Worm (Caenorhabditis elegans): ENCODE data around the gene gst-4.

The gst-4 gene

DNA sequence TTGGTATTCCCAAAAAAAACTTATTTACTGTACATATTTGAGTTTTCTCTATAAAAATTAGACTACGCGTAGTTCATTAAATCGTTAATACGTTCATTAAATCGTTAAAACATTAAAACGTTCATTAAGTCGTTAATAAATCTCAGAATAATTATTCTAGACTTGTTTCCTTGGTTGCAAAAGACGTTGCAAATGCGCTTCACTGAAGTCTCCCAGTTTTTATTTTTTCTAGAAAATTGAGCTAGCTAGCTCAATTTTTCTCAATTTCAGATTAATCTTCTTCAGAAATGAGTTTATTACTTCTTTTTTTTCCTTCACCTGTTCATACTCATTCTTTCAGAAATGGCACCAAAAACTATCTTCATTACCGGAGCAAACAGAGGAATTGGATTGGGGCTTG, 2.9 kb downstream of the gst-4 start:
- TF ChIP-seq elt-1 (tag; optimal IDR thresholded peaks at IDR 0.05), result no peak
- TF ChIP-seq ztf-11 (tag; optimal IDR thresholded peaks at IDR 0.05), result no peak
- no peak for TF ChIP-seq sea-2 (GFP tag; optimal IDR thresholded peaks at IDR 0.05)
- no peak for TF ChIP-seq ztf-4 (tag; optimal IDR thresholded peaks at IDR 0.05)
- no peak for TF ChIP-seq nhr-12 (tag; optimal IDR thresholded peaks at IDR 0.05)
- TF ChIP-seq snpc-4 (tag; optimal IDR thresholded peaks at IDR 0.05), result no peak
- TF ChIP-seq pha-4 (tag; optimal IDR thresholded peaks at IDR 0.05), result no peak
- TF ChIP-seq tbx-2 (tag; optimal IDR thresholded peaks at IDR 0.05), result no peak
- TF ChIP-seq ceh-16 (tag; optimal IDR thresholded peaks at IDR 0.05), result no peak
- no peak for TF ChIP-seq ceh-9 (tag; optimal IDR thresholded peaks at IDR 0.05)
- TF ChIP-seq ceh-82 (tag; optimal IDR thresholded peaks at IDR 0.05), result no peak
- TF ChIP-seq ZK546.5 (tag; optimal IDR thresholded peaks at IDR 0.05), result no peak
- TF ChIP-seq skn-1 (tag; optimal IDR thresholded peaks at IDR 0.05), result no peak
- no peak for TF ChIP-seq lin-15B (tag; optimal IDR thresholded peaks at IDR 0.05)
- no peak for TF ChIP-seq nhr-43 (tag; optimal IDR thresholded peaks at IDR 0.05; ENCODE audit: poor library complexity, severe bottlenecking)
- TF ChIP-seq unc-39 (tag; optimal IDR thresholded peaks at IDR 0.05), result no peak
- TF ChIP-seq pqm-1 (tag; optimal IDR thresholded peaks at IDR 0.05), result no peak
- no peak for TF ChIP-seq nhr-237 (tag; optimal IDR thresholded peaks at IDR 0.05)
- TF ChIP-seq mdl-1 (tag; optimal IDR thresholded peaks at IDR 0.05), result no peak

DNA sequence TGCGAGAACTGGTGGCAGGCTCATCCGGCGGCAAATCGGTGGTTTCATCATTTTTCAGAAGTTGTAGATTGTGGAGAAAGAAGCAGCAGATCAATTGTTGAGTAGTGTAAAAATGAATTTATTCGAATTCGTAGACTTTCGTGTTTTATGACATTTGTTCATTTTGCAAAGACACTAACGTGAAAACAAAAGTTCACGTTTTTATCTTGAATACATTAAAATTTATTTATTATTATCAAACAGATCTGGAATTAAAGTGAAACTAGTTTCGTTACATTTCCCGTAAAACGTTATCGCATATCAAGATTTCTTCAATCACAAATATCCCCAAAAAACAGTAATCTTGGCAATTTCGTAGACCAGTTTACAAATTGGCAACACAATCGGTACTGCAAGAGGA, 4.9 kb downstream of the gst-4 start, which contains the start of gene T14G10.8:
Gene T14G10.8, minus strand, starts transcription at position 101 of the 400 bp plus-strand sequence.
- no peak for TF ChIP-seq mml-1 (tag; optimal IDR thresholded peaks at IDR 0.05)
- TF ChIP-seq sea-2 (GFP tag; optimal IDR thresholded peaks at IDR 0.05), result no peak
- no peak for TF ChIP-seq hmg-11 (tag; optimal IDR thresholded peaks at IDR 0.05)
- TF ChIP-seq nhr-28 (tag; optimal IDR thresholded peaks at IDR 0.05), result no peak
- TF ChIP-seq daf-12 (tag; optimal IDR thresholded peaks at IDR 0.05), result no peak
- no peak for TF ChIP-seq tbx-2 (tag; optimal IDR thresholded peaks at IDR 0.05)
- TF ChIP-seq lin-39 (tag; optimal IDR thresholded peaks at IDR 0.05), result no peak
- no peak for TF ChIP-seq jun-1 (tag; optimal IDR thresholded peaks at IDR 0.05)
- TF ChIP-seq mdl-1 (tag; optimal IDR thresholded peaks at IDR 0.05), result no peak
- TF ChIP-seq ztf-11 (tag; optimal IDR thresholded peaks at IDR 0.05), result no peak
- no peak for TF ChIP-seq nhr-12 (tag; optimal IDR thresholded peaks at IDR 0.05)

DNA sequence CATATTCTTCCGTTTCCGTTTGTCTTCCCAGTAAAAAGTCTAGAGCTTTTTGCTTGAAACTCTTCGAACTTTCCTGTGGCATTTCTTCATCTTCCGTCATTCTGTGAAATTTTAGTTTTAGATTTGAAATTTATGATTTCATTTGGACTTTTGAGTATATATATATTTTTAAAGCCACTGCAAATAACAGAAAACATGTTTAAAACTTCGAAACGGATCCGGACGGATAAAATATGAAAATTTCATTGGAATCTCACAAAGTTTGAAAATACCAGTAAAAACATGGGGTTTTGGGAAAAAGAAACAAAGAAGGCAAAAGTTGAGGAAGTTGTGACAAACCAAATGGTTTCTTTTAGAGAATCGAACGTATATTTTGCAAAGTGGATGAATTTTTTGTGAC, 6.9 kb downstream of the gst-4 start, which contains the start of gene pigs-1:
Gene pigs-1, minus strand, starts transcription at position 101 of the 400 bp plus-strand sequence.
- TF ChIP-seq sea-2 (GFP tag; optimal IDR thresholded peaks at IDR 0.05) (no peak), daf-12 (tag; optimal IDR thresholded peaks at IDR 0.05) (no peak), nhr-43 (tag; optimal IDR thresholded peaks at IDR 0.05; ENCODE audit: poor library complexity, severe bottlenecking) (no peak), ztf-4 (tag; optimal IDR thresholded peaks at IDR 0.05) (no peak), nhr-12 (tag; optimal IDR thresholded peaks at IDR 0.05) (no peak), jun-1 (tag; optimal IDR thresholded peaks at IDR 0.05) (no peak)

DNA sequence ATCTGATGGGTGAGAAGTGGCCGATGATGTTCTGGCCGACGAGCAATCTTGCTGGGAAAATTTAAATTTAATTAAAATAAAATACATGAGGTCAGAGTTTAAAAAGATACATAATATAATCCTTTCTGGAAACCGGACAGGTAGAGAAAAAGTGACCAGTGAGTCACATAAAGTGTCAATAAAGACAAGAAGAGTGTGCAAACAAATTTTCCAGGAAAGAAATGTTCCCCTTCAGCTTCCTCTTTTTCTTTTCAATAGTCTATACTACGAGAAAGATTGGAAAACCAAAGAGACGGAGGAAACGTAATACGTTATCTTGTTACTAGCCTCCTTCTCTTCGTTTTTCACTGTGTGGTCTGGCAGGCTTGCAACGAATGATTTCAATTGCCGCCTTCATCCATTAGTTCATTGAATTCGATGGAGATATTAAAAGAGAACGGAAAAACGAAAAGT, 8.6 kb downstream of the gst-4 start, which contains the start of gene tsp-12:
Gene tsp-12, minus strand, starts transcription at position 51 of the 453 bp plus-strand sequence.
- TF ChIP-seq pha-4 (tag; optimal IDR thresholded peaks at IDR 0.05), result peak; percentile 63
- TF ChIP-seq pqm-1 (tag; optimal IDR thresholded peaks at IDR 0.05), result no peak
- peak; percentile 50 for TF ChIP-seq snpc-4 (tag; optimal IDR thresholded peaks at IDR 0.05)

DNA sequence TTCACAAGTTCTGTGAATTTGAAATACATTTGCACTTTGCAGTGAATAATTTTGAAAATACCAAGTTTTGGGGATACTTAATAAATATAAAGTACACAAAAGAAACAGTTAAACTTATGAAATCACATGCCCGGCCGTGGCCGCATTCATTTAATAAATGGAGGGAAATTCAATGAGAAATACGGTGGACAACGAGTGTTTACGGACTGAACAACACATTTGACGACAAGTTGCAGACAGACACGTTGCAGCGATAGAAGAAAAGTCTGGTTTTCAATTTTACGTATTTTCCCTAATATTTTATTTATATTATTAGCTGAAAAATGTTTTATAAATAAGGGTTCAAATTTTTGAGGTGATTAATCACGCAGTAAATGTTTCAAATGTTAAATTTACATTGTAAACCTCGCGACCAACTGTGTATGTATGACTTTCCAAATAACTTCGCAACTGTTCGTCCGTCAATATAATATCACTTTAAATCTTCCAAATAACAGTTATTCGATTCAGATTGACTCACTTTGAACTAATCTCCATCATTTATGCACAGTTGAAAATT, 9.5 kb downstream of the gst-4 start, which contains the start of gene copg-1:
Gene copg-1, plus strand, starts transcription at position 509 of the 559 bp plus-strand sequence.
- TF ChIP-seq nhr-237 (tag; optimal IDR thresholded peaks at IDR 0.05) (no peak), egl-5 (tag; optimal IDR thresholded peaks at IDR 0.05) (no peak), nhr-23 (tag; optimal IDR thresholded peaks at IDR 0.05) (peak; percentile 63), nhr-25 (tag; optimal IDR thresholded peaks at IDR 0.05) (peak; percentile 4), elt-3 (tag; optimal IDR thresholded peaks at IDR 0.05) (no peak), ceh-9 (tag; optimal IDR thresholded peaks at IDR 0.05) (no peak), fos-1 (tag; optimal IDR thresholded peaks at IDR 0.05) (no peak), ceh-16 (tag; optimal IDR thresholded peaks at IDR 0.05) (no peak), hmg-11 (tag; optimal IDR thresholded peaks at IDR 0.05) (peak; percentile 75), nhr-77 (tag; optimal IDR thresholded peaks at IDR 0.05) (no peak), zag-1 (tag; optimal IDR thresholded peaks at IDR 0.05) (no peak), tbx-2 (tag; optimal IDR thresholded peaks at IDR 0.05) (no peak), lin-15B (tag; optimal IDR thresholded peaks at IDR 0.05) (peak; percentile 43), mdl-1 (tag; optimal IDR thresholded peaks at IDR 0.05) (no peak), ama-1 (optimal IDR thresholded peaks at IDR 0.05) (no peak), mml-1 (tag; optimal IDR thresholded peaks at IDR 0.05) (no peak), snpc-4 (tag; optimal IDR thresholded peaks at IDR 0.05) (peak; percentile 51), ZK546.5 (tag; optimal IDR thresholded peaks at IDR 0.05) (no peak), nhr-67 (tag; optimal IDR thresholded peaks at IDR 0.05) (no peak), nhr-11 (tag; optimal IDR thresholded peaks at IDR 0.05) (no peak), egl-27 (tag; optimal IDR thresholded peaks at IDR 0.05) (no peak), R02D3.7 (tag; optimal IDR thresholded peaks at IDR 0.05) (no peak), fkh-10 (GFP tag; optimal IDR thresholded peaks at IDR 0.05) (no peak), nhr-43 (tag; optimal IDR thresholded peaks at IDR 0.05; ENCODE audit: poor library complexity, severe bottlenecking) (peak; percentile 31), ceh-82 (tag; optimal IDR thresholded peaks at IDR 0.05) (no peak), nhr-12 (tag; optimal IDR thresholded peaks at IDR 0.05) (no peak), pqm-1 (tag; optimal IDR thresholded peaks at IDR 0.05) (peak; percentile 19), nhr-28 (tag; optimal IDR thresholded peaks at IDR 0.05) (no peak), pha-4 (tag; optimal IDR thresholded peaks at IDR 0.05) (peak; percentile 66), ztf-4 (tag; optimal IDR thresholded peaks at IDR 0.05) (no peak), ceh-28 (tag; optimal IDR thresholded peaks at IDR 0.05) (no peak), nfya-1 (tag; optimal IDR thresholded peaks at IDR 0.05; ENCODE audit: insufficient read depth) (peak; percentile 77), skn-1 (tag; optimal IDR thresholded peaks at IDR 0.05) (no peak), lsy-12 (tag; optimal IDR thresholded peaks at IDR 0.05) (no peak)

Data from whole organism, L3 larva.